Worm (Caenorhabditis elegans): Measurements from ENCODE around the gene ZC317.6.
"Not testable (repeated sequence)": the region's sequence is repeated elsewhere in the genome, so short reads cannot be mapped to it uniquely, and the experiment has no call there.

The ZC317.6 gene

DNA sequence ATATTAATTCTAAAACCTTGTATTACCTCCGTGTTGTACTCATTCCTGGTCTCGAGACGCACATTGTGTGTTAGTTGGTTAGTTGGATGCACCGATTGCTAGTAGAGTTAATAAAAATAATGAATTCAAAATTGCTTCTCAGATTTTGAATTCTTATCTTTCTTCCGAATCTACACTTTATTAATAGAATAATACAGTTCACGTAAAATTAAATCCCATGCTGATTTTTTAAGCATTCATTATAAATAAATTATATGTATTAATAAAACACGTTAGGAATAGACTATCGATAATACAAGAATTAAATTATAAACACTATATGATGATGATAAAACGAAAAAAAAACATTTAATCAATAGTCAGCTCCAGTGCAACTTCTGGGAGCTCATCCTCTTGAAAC, at the start of gene ZC317.6:
TSS of gene ZC317.6 (minus strand) at position 101 of the 400 bp plus-strand sequence.
- TF ChIP-seq nhr-11 (tag; optimal IDR thresholded peaks at IDR 0.05); ama-1 (optimal IDR thresholded peaks at IDR 0.05); Y55F3AM.14 (GFP tag; optimal IDR thresholded peaks at IDR 0.05): not testable (repeated sequence)

DNA sequence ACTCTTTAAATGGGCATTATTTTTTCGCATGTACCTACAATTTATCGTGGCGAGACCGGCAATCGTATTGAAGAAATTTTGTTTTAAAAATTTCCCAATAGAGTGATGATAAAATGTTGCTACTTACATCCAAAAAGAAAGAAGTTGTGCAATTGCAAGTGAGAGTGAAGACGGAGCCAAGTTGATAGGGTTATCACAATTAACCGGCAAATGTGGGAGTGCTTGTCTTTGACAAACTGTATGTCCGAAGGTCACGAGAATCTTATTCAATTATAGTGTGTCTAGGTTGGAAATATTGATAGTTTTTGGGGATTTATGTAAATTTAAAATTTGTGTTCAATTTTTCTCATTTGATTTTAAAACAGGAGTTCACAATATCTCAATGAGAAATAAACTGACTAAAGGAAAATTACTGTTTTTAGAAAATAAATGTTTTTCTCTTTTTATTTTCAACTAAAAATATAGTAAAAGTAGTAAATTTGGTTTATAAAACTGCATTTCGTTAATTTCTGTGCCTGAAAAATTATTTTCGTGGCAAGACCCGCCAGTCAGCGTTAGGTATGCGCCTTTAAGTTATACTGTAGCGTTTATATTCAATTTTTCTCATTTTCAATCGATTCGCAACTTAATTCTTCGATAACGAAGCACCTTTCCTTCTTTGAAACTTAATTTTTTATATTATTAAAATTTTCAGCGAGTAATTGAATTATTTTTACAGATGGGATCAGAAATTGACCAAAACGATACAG, 45.4 kb upstream of the ZC317.6 start, which contains the start of the genes hpo-15 and mms-19:
TSS of gene hpo-15 (minus strand) at position 201 of the 749 bp plus-strand sequence.
TSS of gene mms-19 (plus strand) at position 719 of the 749 bp plus-strand sequence.
- TF ChIP-seq fos-1 (tag; optimal IDR thresholded peaks at IDR 0.05): peak; percentile 19
- no peak for TF ChIP-seq R02D3.7 (tag; optimal IDR thresholded peaks at IDR 0.05)

DNA sequence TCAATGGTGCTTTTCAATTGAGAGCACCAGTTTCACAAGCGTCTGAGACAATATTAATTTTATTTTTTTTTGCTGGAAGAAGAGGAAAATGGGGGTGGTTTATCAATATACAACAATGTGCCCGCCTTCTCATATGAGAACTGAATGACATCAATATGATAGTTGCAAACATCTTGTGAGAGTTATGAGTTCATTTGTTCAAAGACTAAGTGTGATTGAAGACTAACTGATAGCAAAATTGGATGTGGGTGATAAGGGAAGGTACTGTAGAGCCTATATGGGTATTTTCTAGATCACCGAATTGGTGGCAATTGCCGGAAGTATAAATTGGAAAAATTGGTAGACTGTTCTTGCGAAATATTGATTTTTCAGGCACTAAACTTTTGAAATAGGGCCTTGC, 44.2 kb upstream of the ZC317.6 start:
- TF ChIP-seq zag-1 (tag; optimal IDR thresholded peaks at IDR 0.05): no peak
- TF ChIP-seq nhr-6 (tag; optimal IDR thresholded peaks at IDR 0.05): no peak
- no peak for TF ChIP-seq nhr-129 (tag; optimal IDR thresholded peaks at IDR 0.05)
- TF ChIP-seq egl-27 (tag; optimal IDR thresholded peaks at IDR 0.05): no peak
- no peak for TF ChIP-seq nhr-21 (tag; optimal IDR thresholded peaks at IDR 0.05)
- no peak for TF ChIP-seq nhr-11 (tag; optimal IDR thresholded peaks at IDR 0.05)
- no peak for TF ChIP-seq ZK546.5 (tag; optimal IDR thresholded peaks at IDR 0.05)
- peak; percentile 67 for TF ChIP-seq sma-9 (GFP tag; optimal IDR thresholded peaks at IDR 0.05)
- no peak for TF ChIP-seq sma-9 (tag; optimal IDR thresholded peaks at IDR 0.05)
- peak; percentile 3 for TF ChIP-seq crh-2 (tag; optimal IDR thresholded peaks at IDR 0.05)
- TF ChIP-seq unc-62 (GFP tag; optimal IDR thresholded peaks at IDR 0.05): no peak
- no peak for TF ChIP-seq C34F6.9 (tag; optimal IDR thresholded peaks at IDR 0.05)
- TF ChIP-seq mab-5 (tag; optimal IDR thresholded peaks at IDR 0.05): no peak
- peak; percentile 67 for TF ChIP-seq fos-1 (tag; optimal IDR thresholded peaks at IDR 0.05)
- no peak for TF ChIP-seq alr-1 (tag; optimal IDR thresholded peaks at IDR 0.05)
- TF ChIP-seq ceh-16 (tag; optimal IDR thresholded peaks at IDR 0.05): no peak
- no peak for TF ChIP-seq sem-4 (tag; optimal IDR thresholded peaks at IDR 0.05)
- no peak for TF ChIP-seq lin-13 (GFP tag; optimal IDR thresholded peaks at IDR 0.05)
- no peak for TF ChIP-seq elt-3 (tag; optimal IDR thresholded peaks at IDR 0.05)
- no peak for TF ChIP-seq gmeb-1 (tag; optimal IDR thresholded peaks at IDR 0.05)
- no peak for TF ChIP-seq peb-1 (tag; optimal IDR thresholded peaks at IDR 0.05)

DNA sequence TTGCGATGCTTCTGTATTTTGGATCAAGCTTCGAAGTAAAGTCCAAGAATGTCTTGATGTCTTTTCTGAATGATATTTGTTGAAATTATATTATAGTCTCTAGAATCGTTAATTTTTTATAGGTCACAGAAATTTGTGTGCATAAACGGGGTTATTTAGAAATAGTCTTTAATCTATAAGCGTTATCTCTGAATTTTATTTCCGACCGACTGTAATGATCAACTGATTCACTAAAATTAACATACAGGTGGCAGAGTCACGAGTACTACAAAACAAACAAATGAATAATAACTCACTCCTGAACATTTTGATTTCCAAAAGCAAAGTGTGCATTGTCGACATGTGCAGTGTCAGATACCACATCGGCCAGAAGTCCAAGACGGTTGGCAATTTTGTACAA, 43.3 kb upstream of the ZC317.6 start:
- TF ChIP-seq fos-1 (tag; optimal IDR thresholded peaks at IDR 0.05) (peak; percentile 10), zag-1 (tag; optimal IDR thresholded peaks at IDR 0.05) (no peak), crh-2 (tag; optimal IDR thresholded peaks at IDR 0.05) (peak; percentile 8)

DNA sequence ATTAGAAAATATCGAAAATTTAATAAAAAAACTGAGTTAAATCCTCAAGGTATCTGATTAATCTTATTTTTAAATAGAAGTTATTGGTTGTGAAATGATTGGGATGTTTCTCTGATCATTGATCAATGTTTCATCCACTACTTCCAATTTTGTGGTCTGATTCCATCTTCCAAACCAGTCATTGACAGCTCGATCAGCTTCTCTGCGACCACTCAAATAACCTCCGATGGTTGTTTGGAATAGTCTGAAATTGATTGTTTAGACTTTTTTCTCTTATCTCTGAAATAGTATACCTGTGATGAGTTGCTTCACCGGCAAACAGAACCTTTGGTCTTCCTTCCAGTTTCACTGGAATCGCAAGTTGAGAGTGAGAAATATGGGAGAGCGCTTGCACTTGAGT, 41.6 kb upstream of the ZC317.6 start:
- peak; percentile 16 for TF ChIP-seq fos-1 (tag; optimal IDR thresholded peaks at IDR 0.05)
- TF ChIP-seq elt-3 (tag; optimal IDR thresholded peaks at IDR 0.05): no peak

DNA sequence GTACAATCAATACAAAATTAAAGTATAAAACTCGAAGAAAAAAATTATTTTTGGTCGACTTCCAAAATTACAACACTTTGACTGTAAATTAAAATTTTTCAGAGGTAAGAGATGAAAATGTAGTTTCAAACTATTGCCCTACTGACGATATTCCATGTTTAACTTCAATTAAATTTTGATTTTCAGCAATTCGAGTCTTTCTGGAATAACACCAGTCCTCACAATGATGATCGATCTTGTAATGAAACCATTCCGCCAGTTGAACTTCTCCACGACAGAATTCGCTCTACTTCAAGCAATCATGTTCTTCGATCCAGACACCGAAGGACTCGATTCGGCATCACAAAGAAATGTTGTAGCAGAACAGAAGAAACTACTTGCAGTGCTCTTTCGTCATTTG, 40.7 kb upstream of the ZC317.6 start:
- TF ChIP-seq peb-1 (tag; optimal IDR thresholded peaks at IDR 0.05) (no peak), nhr-237 (tag; optimal IDR thresholded peaks at IDR 0.05) (no peak), mbf-1 (tag; optimal IDR thresholded peaks at IDR 0.05) (no peak), lin-13 (GFP tag; optimal IDR thresholded peaks at IDR 0.05) (no peak), nhr-11 (tag; optimal IDR thresholded peaks at IDR 0.05) (no peak), nhr-129 (tag; optimal IDR thresholded peaks at IDR 0.05) (no peak), Y55F3AM.14 (GFP tag; optimal IDR thresholded peaks at IDR 0.05) (no peak), F13H6.1 (tag; optimal IDR thresholded peaks at IDR 0.05) (no peak), crh-2 (tag; optimal IDR thresholded peaks at IDR 0.05) (no peak), unc-62 (GFP tag; optimal IDR thresholded peaks at IDR 0.05) (no peak), nhr-10 (tag; optimal IDR thresholded peaks at IDR 0.05) (no peak), R02D3.7 (tag; optimal IDR thresholded peaks at IDR 0.05) (no peak)

DNA sequence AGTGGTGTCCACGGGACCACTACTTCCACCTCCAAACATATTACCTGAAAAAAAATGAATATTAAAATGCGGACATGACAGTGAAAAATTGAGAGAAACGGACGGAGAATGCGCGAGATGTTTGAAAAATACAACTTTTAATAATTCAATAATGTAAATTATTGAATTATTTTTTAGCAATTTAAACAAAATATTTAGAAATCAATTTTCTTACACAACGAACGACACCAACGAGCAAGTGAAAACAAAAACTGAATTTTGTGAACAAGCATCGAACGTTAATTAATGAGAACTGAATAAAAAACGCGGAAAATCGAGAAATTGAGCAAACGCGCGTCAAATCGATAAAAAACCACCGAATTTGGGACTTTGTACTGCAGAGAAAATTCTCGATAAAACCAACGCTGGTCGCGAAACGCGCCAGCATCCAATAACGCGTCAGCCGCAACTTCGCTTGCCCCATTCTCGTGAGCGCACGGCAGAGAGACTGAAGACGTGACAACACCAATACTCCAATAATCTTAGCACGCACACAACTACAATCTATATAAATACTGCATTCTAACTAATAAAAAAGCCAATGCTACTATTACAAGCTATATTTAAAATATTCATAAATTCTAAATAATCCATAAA, 36.5 kb upstream of the ZC317.6 start, which contains the start of the genes dnj-19 and nhr-47:
TSS of gene dnj-19 (minus strand) at position 51 of the 636 bp plus-strand sequence.
TSS of gene nhr-47 (plus strand) at position 447 of the 636 bp plus-strand sequence.
- TF ChIP-seq egl-27 (tag; optimal IDR thresholded peaks at IDR 0.05) (peak; percentile 73), blmp-1 (tag; optimal IDR thresholded peaks at IDR 0.05; ENCODE audit: insufficient read depth) (peak; percentile 26), ZK546.5 (tag; optimal IDR thresholded peaks at IDR 0.05) (no peak), elt-1 (tag; optimal IDR thresholded peaks at IDR 0.05) (no peak), unc-55 (GFP tag; optimal IDR thresholded peaks at IDR 0.05) (peak; percentile 95), nhr-25 (tag; optimal IDR thresholded peaks at IDR 0.05) (peak; percentile 85), gmeb-1 (tag; optimal IDR thresholded peaks at IDR 0.05) (peak; percentile 90), nhr-6 (tag; optimal IDR thresholded peaks at IDR 0.05) (peak; percentile 56), F13H6.1 (tag; optimal IDR thresholded peaks at IDR 0.05) (peak; percentile 88), lin-13 (GFP tag; optimal IDR thresholded peaks at IDR 0.05) (peak; percentile 83), ztf-4 (tag; optimal IDR thresholded peaks at IDR 0.05) (peak; percentile 66), sma-9 (GFP tag; optimal IDR thresholded peaks at IDR 0.05) (peak; percentile 91), sma-9 (tag; optimal IDR thresholded peaks at IDR 0.05) (no peak), lin-11 (tag; optimal IDR thresholded peaks at IDR 0.05) (peak; percentile 97), ztf-1 (GFP tag; conservative IDR thresholded peaks at IDR 0.05) (no peak), elt-3 (tag; optimal IDR thresholded peaks at IDR 0.05) (no peak), sem-4 (tag; optimal IDR thresholded peaks at IDR 0.05) (peak; percentile 84), Y55F3AM.14 (GFP tag; optimal IDR thresholded peaks at IDR 0.05) (peak; percentile 99), R02D3.7 (tag; optimal IDR thresholded peaks at IDR 0.05) (peak; percentile 36), unc-39 (tag; optimal IDR thresholded peaks at IDR 0.05) (no peak), mbf-1 (tag; optimal IDR thresholded peaks at IDR 0.05) (no peak), nhr-21 (tag; optimal IDR thresholded peaks at IDR 0.05) (peak; percentile 81), fos-1 (tag; optimal IDR thresholded peaks at IDR 0.05) (peak; percentile 49), peb-1 (tag; optimal IDR thresholded peaks at IDR 0.05) (no peak)
